Worm (Caenorhabditis elegans): ENCODE data around the gene T01G5.8.

T01G5.8 gene

DNA sequence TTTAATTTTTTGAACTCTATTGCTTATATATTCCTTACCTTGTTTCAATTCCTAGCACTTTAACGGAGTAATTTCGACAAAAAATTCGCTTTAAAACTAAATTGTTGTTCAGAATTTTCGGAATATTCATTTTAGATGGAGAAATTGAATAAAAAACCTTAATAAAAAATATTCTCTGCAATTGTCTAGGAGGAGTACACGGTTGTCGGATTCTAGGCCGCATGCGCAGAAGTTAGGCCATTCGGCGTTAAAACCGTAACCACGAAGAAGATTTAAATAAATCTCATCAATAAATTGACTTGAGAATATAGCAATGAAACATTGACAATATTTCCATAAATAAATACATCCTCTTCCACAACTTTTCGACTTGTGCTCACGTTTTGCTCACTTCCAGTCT is 33.8 kb upstream of the T01G5.8 start, which contains the start of the genes C01G10.10 and C01G10.9 (continued):
- no peak for TF ChIP-seq vab-15 (tag; optimal IDR thresholded peaks at IDR 0.05)
- peak; percentile 50 for TF ChIP-seq snpc-4 (tag; optimal IDR thresholded peaks at IDR 0.05)
- TF ChIP-seq unc-98 (GFP tag; IDR thresholded peaks at IDR 0.05), result peak; percentile 58; the same call in 1 of the 2 replicates
- TF ChIP-seq ztf-4 (tag; optimal IDR thresholded peaks at IDR 0.05), result no peak
- no peak for TF ChIP-seq ets-5 (GFP tag; IDR thresholded peaks at IDR 0.05)
- TF ChIP-seq unc-30 (tag; optimal IDR thresholded peaks at IDR 0.05), result no peak
- no peak for TF ChIP-seq nhr-76 (tag; optimal IDR thresholded peaks at IDR 0.05)
- peak; percentile 20 for TF ChIP-seq zip-4 (GFP tag; optimal IDR thresholded peaks at IDR 0.05)
- TF ChIP-seq rnt-1 (tag; optimal IDR thresholded peaks at IDR 0.05), result peak; percentile 97
- peak; percentile 46; the same call in 1 of the 2 replicates for TF ChIP-seq isw-1 (GFP tag; IDR thresholded peaks at IDR 0.05)
- TF ChIP-seq nhr-47 (tag; optimal IDR thresholded peaks at IDR 0.05), result peak; percentile 86
- 0 out of 2 replicates have a peak, but pooled peaks have one; percentile 34 for TF ChIP-seq grh-1 (GFP tag; IDR thresholded peaks at IDR 0.05)
- no peak for TF ChIP-seq sup-37 (GFP tag; optimal IDR thresholded peaks at IDR 0.05)
- TF ChIP-seq fos-1 (tag; optimal IDR thresholded peaks at IDR 0.05), result no peak
- TF ChIP-seq F16B12.6 (tag; optimal IDR thresholded peaks at IDR 0.05), result no peak
- TF ChIP-seq ceh-88 (GFP tag; IDR thresholded peaks at IDR 0.05), result no peak

DNA sequence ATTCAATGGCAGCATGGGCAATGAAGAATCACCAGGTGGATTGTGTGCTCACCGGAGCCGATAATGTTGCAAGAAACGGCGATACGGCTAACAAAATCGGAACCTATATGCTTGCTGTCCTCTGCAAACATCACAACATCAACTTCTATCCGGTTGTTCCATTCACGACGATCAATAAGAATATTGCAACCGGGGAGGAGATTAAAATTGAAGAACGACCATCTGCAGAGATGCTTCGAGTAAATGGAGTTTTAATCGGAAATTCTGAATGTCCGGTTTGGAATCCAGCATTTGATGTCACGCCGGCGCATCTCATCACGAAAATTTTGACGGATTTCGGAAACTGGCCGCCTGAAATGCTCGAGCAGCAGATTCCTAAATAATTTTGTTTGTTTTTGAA is 32.4 kb upstream of the T01G5.8 start:
- TF ChIP-seq nhr-84 (tag; optimal IDR thresholded peaks at IDR 0.05) (no peak), elt-2 (tag; optimal IDR thresholded peaks at IDR 0.05) (no peak), ceh-63 (GFP tag; optimal IDR thresholded peaks at IDR 0.05) (peak; percentile 48), ama-1 (optimal IDR thresholded peaks at IDR 0.05) (peak; percentile 93), aha-1 (tag; optimal IDR thresholded peaks at IDR 0.05) (no peak), fkh-4 (tag; optimal IDR thresholded peaks at IDR 0.05; ENCODE audit: borderline replicate concordance) (no peak), nhr-71 (tag; optimal IDR thresholded peaks at IDR 0.05) (peak; percentile 44), alr-1 (tag; optimal IDR thresholded peaks at IDR 0.05; ENCODE audit: borderline replicate concordance) (no peak), nhr-19 (GFP tag; conservative IDR thresholded peaks at IDR 0.05) (peak; percentile 16; the same call in 1 of the 2 replicates), pax-3 (tag; optimal IDR thresholded peaks at IDR 0.05) (peak; percentile 30), efl-1 (optimal IDR thresholded peaks at IDR 0.05) (no peak), efl-1 (GFP tag; optimal IDR thresholded peaks at IDR 0.05 in 1 of 2) (peak in 1 of 2 experiments; percentile 81), snu-23 (GFP tag; optimal IDR thresholded peaks at IDR 0.05) (peak; percentile 19), nhr-20 (tag; optimal IDR thresholded peaks at IDR 0.05) (peak; percentile 6), aly-2 (tag; optimal IDR thresholded peaks at IDR 0.05) (peak; percentile 84), isw-1 (GFP tag; IDR thresholded peaks at IDR 0.05) (no peak), rnt-1 (tag; optimal IDR thresholded peaks at IDR 0.05) (peak; percentile 18), mdl-1 (tag; optimal IDR thresholded peaks at IDR 0.05) (no peak), mep-1 (tag; optimal IDR thresholded peaks at IDR 0.05) (no peak), dsc-1 (tag; optimal IDR thresholded peaks at IDR 0.05) (no peak), ztf-11 (tag; optimal IDR thresholded peaks at IDR 0.05) (no peak), lsy-2 (tag; optimal IDR thresholded peaks at IDR 0.05) (peak in 1 of 2 experiments; percentile 19), elt-3 (tag; optimal IDR thresholded peaks at IDR 0.05) (no peak)

DNA sequence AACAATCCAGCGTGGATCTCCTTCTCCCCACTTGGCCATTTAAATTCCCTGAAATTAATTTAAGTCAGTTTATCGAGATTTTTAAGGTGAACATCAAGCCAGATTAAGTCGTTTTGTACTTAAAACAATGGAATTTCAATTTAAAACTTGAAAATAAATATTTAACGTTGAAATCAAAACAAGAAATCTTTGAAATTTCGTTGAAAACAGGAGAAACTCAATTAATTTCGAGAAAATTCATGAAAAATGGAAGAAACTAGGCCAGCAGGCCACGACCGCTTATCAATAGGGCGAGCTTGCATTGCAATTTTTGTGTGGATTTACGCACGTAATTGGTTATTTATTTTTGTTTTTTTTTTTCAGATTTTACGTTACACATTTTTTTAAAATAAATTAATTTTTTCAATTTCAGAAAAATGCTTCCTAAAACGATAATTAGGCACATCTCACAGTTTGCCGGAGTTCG is 30.7 kb upstream of the T01G5.8 start, which contains the start of the genes ahsa-1 and C01G10.7:
Gene ahsa-1 (minus strand): TSS at position 51 of the 466 bp plus-strand sequence.
Gene C01G10.7 (plus strand): TSS at position 413 of the 466 bp plus-strand sequence.
- TF ChIP-seq pax-3 (tag; optimal IDR thresholded peaks at IDR 0.05) (peak; percentile 99), nhr-237 (tag; optimal IDR thresholded peaks at IDR 0.05) (peak; percentile 77), ama-1 (optimal IDR thresholded peaks at IDR 0.05) (peak; percentile 25), unc-30 (tag; optimal IDR thresholded peaks at IDR 0.05) (no peak), ceh-82 (tag; optimal IDR thresholded peaks at IDR 0.05) (peak; percentile 83 to 91 (median 87)), egl-27 (tag; optimal IDR thresholded peaks at IDR 0.05) (no peak), mep-1 (tag; optimal IDR thresholded peaks at IDR 0.05) (peak; percentile 96), hpl-2 (GFP tag; optimal IDR thresholded peaks at IDR 0.05) (peak; percentile 60), nhr-77 (tag; optimal IDR thresholded peaks at IDR 0.05) (peak; percentile 80), nhr-90 (tag; optimal IDR thresholded peaks at IDR 0.05; ENCODE audit: poor library complexity) (peak; percentile 95), zip-4 (GFP tag; optimal IDR thresholded peaks at IDR 0.05) (peak; percentile 33), snu-23 (GFP tag; optimal IDR thresholded peaks at IDR 0.05) (peak; percentile 95), jun-1 (tag; optimal IDR thresholded peaks at IDR 0.05) (peak; percentile 61), vab-15 (tag; optimal IDR thresholded peaks at IDR 0.05) (peak; percentile 93), pqm-1 (tag; optimal IDR thresholded peaks at IDR 0.05) (no peak), unc-130 (tag; optimal IDR thresholded peaks at IDR 0.05) (peak; percentile 63), unc-98 (GFP tag; IDR thresholded peaks at IDR 0.05) (peak; percentile 87), nhr-28 (tag; optimal IDR thresholded peaks at IDR 0.05) (no peak), nhr-71 (tag; optimal IDR thresholded peaks at IDR 0.05) (peak; percentile 96), ceh-8 (GFP tag; optimal IDR thresholded peaks at IDR 0.05) (peak; percentile 58), tlp-1 (tag; optimal IDR thresholded peaks at IDR 0.05) (no peak), ceh-90 (tag; optimal IDR thresholded peaks at IDR 0.05) (peak; percentile 92), ceh-88 (GFP tag; IDR thresholded peaks at IDR 0.05) (peak; percentile 53; the same call in 1 of the 2 replicates)
